Worm (Caenorhabditis elegans): Measurements from ENCODE around the gene sma-2.

ce11 chrIII:8801864-8802818, 52.7 kb downstream of the sma-2 start:
- TF ChIP-seq sea-1 (GFP tag; conservative IDR thresholded peaks at IDR 0.05): no peak
- no peak for TF ChIP-seq B0310.2 (tag; optimal IDR thresholded peaks at IDR 0.05)
- TF ChIP-seq ama-1 (optimal IDR thresholded peaks at IDR 0.05): no peak
- no peak for TF ChIP-seq tra-4 (tag; optimal IDR thresholded peaks at IDR 0.05)
